Worm (Caenorhabditis elegans): ENCODE results near the gene Y51A2D.1.

Gene Y51A2D.1

DNA sequence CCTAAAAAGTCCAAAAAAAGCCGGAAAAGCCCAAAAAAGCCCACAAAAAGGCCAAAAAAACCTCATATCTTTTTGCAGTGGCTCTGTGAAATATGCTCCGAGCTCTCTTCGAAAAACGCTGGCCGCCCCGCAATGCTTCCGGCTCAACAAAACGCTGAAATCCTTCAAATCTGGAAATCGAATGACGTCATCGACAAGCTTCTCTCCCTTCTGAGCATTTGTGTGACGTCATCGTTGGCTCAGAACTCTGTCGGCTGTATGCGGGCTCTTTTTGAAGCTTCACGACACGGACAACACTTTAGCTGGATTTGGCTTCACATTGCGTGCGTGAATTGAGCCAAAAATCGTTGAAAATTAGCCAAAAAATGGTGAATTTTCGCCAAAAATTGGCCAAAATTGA is 27.4 kb downstream of the Y51A2D.1 start:
- TF ChIP-seq ceh-39 (tag; optimal IDR thresholded peaks at IDR 0.05): no peak
- no peak for TF ChIP-seq lin-32 (GFP tag; optimal IDR thresholded peaks at IDR 0.05)
- TF ChIP-seq zip-8 (tag; optimal IDR thresholded peaks at IDR 0.05): peak; percentile 96
- no peak for TF ChIP-seq hlh-1 (tag; optimal IDR thresholded peaks at IDR 0.05)

DNA sequence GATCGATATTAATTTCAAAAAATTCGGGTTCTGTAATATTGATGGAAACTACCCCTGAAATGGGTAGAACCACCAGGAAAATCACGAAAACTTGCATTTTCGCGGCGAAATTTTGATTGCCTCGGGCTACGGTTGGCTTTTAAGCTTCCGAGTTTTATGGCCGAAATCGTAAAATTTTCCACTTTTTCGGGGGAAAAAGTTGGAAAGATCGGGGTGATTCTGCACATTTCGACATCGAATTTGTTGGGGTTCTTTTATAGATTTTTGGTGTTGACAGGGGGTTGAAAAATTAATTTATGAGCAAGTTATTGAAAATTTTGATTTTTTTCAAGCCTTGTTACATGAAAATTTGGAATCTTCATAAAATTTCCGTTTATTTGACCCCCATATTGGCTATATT is 45.1 kb downstream of the Y51A2D.1 start, which contains the start of gene Y51A2D.8:
Y51A2D.8 (minus strand) TSS at position 101 of the 400 bp plus-strand sequence.
- TF ChIP-seq ceh-83 (GFP tag; optimal IDR thresholded peaks at IDR 0.05): no peak
- TF ChIP-seq mls-2 (tag; optimal IDR thresholded peaks at IDR 0.05): no peak
- TF ChIP-seq mep-1 (tag; optimal IDR thresholded peaks at IDR 0.05): no peak
- no peak for TF ChIP-seq lin-32 (GFP tag; optimal IDR thresholded peaks at IDR 0.05)
- no peak for TF ChIP-seq ceh-39 (tag; optimal IDR thresholded peaks at IDR 0.05)
- no peak for TF ChIP-seq unc-120 (tag; optimal IDR thresholded peaks at IDR 0.05; ENCODE audit: poor library complexity, severe bottlenecking)
- TF ChIP-seq snpc-4 (tag; optimal IDR thresholded peaks at IDR 0.05): no peak
- no peak for TF ChIP-seq blmp-1 (tag; optimal IDR thresholded peaks at IDR 0.05)
- TF ChIP-seq mab-5 (tag; optimal IDR thresholded peaks at IDR 0.05): no peak
- no peak for TF ChIP-seq nhr-12 (tag; optimal IDR thresholded peaks at IDR 0.05)
- no peak for TF ChIP-seq unc-39 (tag; optimal IDR thresholded peaks at IDR 0.05)
- no peak for TF ChIP-seq nhr-237 (tag; optimal IDR thresholded peaks at IDR 0.05)

DNA sequence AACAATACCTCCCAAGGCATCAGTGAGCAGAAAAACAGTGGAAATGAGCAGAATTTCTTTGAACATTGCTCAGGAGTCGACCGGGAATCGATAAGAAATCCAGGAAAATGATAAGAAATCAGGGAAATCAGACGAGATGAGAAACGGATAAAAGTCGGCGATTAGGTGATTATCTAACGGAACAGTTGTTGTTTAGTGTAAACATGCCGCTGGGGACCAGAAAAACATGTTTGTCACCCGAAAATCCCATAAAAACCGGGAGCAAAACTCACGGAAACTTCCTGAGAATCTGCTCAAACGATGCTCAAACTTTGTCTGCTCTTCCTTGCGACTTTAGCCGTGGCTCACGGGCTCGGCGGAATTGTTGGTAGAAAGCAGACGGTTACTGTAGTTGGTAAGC is 47.8 kb downstream of the Y51A2D.1 start, which contains the start of the genes ttr-24 and ttr-25:
ttr-24 (minus strand) TSS at position 156 of the 400 bp plus-strand sequence.
ttr-25 (plus strand) TSS at position 227 of the 400 bp plus-strand sequence.
- TF ChIP-seq hlh-1 (tag; optimal IDR thresholded peaks at IDR 0.05) (peak; percentile 60), ztf-11 (tag; optimal IDR thresholded peaks at IDR 0.05) (no peak)

DNA sequence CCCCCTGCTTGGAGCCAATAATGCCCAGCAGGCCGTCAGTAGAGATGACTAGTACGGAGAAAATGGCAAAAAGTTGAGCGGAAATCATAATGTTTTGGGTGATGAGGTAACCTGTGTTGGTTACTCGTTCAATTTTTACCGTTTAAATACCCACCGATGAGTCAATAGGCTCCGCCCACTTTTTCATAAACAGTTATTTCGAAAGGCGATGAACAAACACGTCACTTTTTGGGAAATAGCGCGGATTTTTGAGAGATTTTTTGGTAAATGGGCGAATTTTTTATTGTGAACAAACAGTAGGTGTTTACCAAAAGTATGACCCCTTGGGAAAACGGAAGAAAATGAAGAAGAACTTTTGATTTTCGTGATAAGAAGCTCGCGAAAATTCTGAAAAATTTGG is 51.5 kb downstream of the Y51A2D.1 start, which contains the start of gene ttr-26:
ttr-26 (minus strand) TSS at position 101 of the 400 bp plus-strand sequence.
- TF ChIP-seq ceh-83 (GFP tag; optimal IDR thresholded peaks at IDR 0.05) (no peak), nhr-76 (tag; optimal IDR thresholded peaks at IDR 0.05) (no peak), sptf-1 (tag; optimal IDR thresholded peaks at IDR 0.05) (no peak), ceh-43 (GFP tag; optimal IDR thresholded peaks at IDR 0.05) (no peak), unc-39 (tag; optimal IDR thresholded peaks at IDR 0.05) (no peak), pha-4 (tag; optimal IDR thresholded peaks at IDR 0.05) (no peak), sem-2 (GFP tag; optimal IDR thresholded peaks at IDR 0.05) (no peak), nhr-28 (tag; optimal IDR thresholded peaks at IDR 0.05) (no peak), mls-2 (tag; optimal IDR thresholded peaks at IDR 0.05) (no peak), lsy-2 (tag; optimal IDR thresholded peaks at IDR 0.05) (no peak), snpc-4 (tag; optimal IDR thresholded peaks at IDR 0.05) (no peak), M03D4.4 (tag; optimal IDR thresholded peaks at IDR 0.05) (no peak), lin-13 (tag; optimal IDR thresholded peaks at IDR 0.05) (no peak), nhr-2 (tag; optimal IDR thresholded peaks at IDR 0.05) (no peak)

DNA sequence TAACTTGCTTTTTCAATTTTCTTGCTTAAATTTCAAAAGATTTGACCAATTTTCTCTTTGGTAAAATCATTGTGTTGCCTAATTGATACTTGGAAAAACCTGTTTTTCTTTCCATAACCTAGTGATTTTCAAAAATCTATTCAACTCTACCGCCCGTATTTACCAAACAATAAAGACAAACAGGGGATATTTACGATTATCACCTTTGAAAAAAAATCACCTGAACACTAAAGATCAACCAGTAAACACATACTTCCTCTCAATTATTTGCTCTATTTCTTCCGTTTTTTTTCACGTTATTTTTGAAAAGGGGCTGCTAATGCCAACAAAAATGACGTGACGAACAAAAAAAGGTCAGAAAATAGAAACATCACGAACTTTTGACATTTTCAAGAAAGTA is 52.3 kb downstream of the Y51A2D.1 start:
- TF ChIP-seq pha-4 (tag; optimal IDR thresholded peaks at IDR 0.05) (no peak), ces-1 (GFP tag; optimal IDR thresholded peaks at IDR 0.05) (no peak), ceh-83 (GFP tag; optimal IDR thresholded peaks at IDR 0.05) (no peak), mab-5 (tag; optimal IDR thresholded peaks at IDR 0.05) (no peak), hlh-1 (tag; optimal IDR thresholded peaks at IDR 0.05) (no peak), ham-2 (GFP tag; optimal IDR thresholded peaks at IDR 0.05) (no peak), nhr-76 (tag; optimal IDR thresholded peaks at IDR 0.05) (no peak), nhr-237 (tag; optimal IDR thresholded peaks at IDR 0.05) (no peak), snpc-4 (tag; optimal IDR thresholded peaks at IDR 0.05) (no peak), tbx-8 (GFP tag; optimal IDR thresholded peaks at IDR 0.05) (no peak), mls-2 (tag; optimal IDR thresholded peaks at IDR 0.05) (no peak), lin-13 (tag; optimal IDR thresholded peaks at IDR 0.05) (no peak), sptf-1 (tag; optimal IDR thresholded peaks at IDR 0.05) (no peak), lsy-2 (tag; optimal IDR thresholded peaks at IDR 0.05) (no peak), nhr-12 (tag; optimal IDR thresholded peaks at IDR 0.05) (no peak), nhr-2 (tag; optimal IDR thresholded peaks at IDR 0.05) (no peak), ceh-43 (GFP tag; optimal IDR thresholded peaks at IDR 0.05) (no peak)

Data from whole organism, mixed stage, embryonic.